Worm (Caenorhabditis elegans): Measurements from ENCODE around the gene Y39B6A.37.

The Y39B6A.37 gene

DNA sequence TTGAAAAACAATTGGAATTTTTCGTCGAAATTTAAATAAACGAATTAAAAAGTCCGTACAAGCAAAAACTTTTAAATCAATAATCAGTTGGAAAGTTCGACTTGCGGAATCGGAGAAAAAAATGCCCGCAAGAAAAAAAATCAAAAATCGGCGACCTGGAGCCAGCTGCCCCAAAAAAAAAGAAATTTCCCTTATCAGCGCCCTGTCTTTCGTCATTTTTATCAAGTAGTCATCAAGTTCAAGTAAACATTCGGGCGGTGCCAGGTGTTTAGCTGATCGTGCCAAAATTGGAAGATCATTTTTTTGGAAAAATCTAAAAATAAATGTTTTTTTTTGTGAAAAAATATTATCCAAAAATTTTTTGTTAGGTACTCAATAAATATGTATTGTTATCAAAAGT, 12.3 kb upstream of the Y39B6A.37 start:
- TF ChIP-seq attf-3 (GFP tag; conservative IDR thresholded peaks at IDR 0.05) = no peak
- peak; percentile 60 for TF ChIP-seq nhr-80 (tag; optimal IDR thresholded peaks at IDR 0.05)
- TF ChIP-seq sdz-38 (tag; optimal IDR thresholded peaks at IDR 0.05) = no peak
- no peak for TF ChIP-seq F55B11.4 (tag; optimal IDR thresholded peaks at IDR 0.05; ENCODE audit: borderline replicate concordance, insufficient read depth)
- no peak for TF ChIP-seq snpc-4 (GFP tag; optimal IDR thresholded peaks at IDR 0.05)
- no peak for TF ChIP-seq snpc-4 (tag; optimal IDR thresholded peaks at IDR 0.05)
- no peak for TF ChIP-seq Y56A3A.18 (GFP tag; IDR thresholded peaks at IDR 0.05)

DNA sequence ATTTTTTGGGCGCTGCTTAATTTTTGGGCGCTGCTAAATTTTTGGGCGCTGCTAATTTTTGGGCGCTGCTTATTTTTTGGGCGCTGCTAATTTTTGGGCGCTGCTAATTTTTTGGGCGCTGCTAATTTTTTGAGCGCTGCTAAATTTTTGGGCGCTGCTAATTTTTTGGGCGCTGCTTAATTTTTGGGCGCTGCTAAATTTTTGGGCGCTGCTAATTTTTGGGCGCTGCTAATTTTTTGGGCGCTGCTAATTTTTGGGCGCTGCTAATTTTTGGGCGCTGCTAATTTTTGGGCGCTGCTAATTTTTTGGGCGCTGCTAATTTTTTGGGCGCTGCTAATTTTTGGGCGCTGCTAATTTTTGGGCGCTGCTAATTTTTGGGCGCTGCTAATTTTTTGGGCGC, 10.6 kb upstream of the Y39B6A.37 start:
- TF ChIP-seq bed-1 (GFP tag; IDR thresholded peaks at IDR 0.05) (0 out of 2 replicates have a peak, but pooled peaks have one; percentile 25), lin-26 (GFP tag; IDR thresholded peaks at IDR 0.05) (0 out of 2 replicates have a peak, but pooled peaks have one; percentile 22), K11D2.4 (GFP tag; IDR thresholded peaks at IDR 0.05) (0 out of 2 replicates have a peak, but pooled peaks have one; percentile 9), let-526 (GFP tag; IDR thresholded peaks at IDR 0.05) (0 out of 2 replicates have a peak, but pooled peaks have one; percentile 17), F33H1.4 (GFP tag; IDR thresholded peaks at IDR 0.05) (0 out of 2 replicates have a peak, but pooled peaks have one; percentile 22), madf-6 (GFP tag; IDR thresholded peaks at IDR 0.05) (0 out of 2 replicates have a peak, but pooled peaks have one; percentile 15), madf-3 (GFP tag; IDR thresholded peaks at IDR 0.05) (peak; percentile 8; the same call in 1 of the 2 replicates)

DNA sequence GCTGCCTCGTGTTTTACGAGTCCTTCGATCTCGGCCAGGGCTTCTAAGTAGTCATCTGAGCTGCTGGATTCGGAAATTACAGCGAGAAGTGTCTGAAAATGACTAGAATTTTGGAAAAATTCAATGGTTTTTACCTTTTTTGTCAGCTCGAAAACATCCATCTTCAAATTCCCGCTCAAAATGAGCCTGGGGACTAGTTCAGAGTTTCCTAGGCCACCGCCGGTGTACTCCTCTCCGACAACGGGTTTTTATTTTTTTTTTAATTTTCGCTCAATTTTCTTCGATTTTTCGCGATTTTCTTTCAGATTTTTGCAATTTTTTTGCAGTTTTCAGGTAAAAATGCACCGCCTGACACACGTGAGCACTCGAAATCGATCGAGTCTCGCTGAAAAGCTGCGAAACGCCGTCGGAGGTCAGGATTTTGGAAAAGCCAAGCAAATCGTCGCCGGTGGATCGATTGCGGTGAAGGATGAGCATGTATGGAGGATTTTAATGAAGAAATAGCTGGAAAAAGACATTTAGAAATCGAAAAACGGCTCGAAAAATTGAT, 9.6 kb upstream of the Y39B6A.37 start, which contains the start of the genes mrps-35 and sws-1:
TSS of gene mrps-35 (plus strand) at position 327 of the 550 bp plus-strand sequence.
TSS of gene sws-1 (minus strand) at position 500 of the 550 bp plus-strand sequence.
- TF ChIP-seq fkh-3 (tag; optimal IDR thresholded peaks at IDR 0.05) = no peak
- no peak for TF ChIP-seq F39B2.1 (GFP tag; IDR thresholded peaks at IDR 0.05)
- TF ChIP-seq die-1 (tag; optimal IDR thresholded peaks at IDR 0.05) = no peak
- TF ChIP-seq egl-18 (GFP tag; IDR thresholded peaks at IDR 0.05) = no peak
- TF ChIP-seq hmg-20 (GFP tag; IDR thresholded peaks at IDR 0.05) = no peak
- TF ChIP-seq madf-10 (tag; optimal IDR thresholded peaks at IDR 0.05) = peak; percentile 37
- TF ChIP-seq nfyb-1 (GFP tag; IDR thresholded peaks at IDR 0.05) = 0 out of 2 replicates have a peak, but pooled peaks have one; percentile 54
- 0 out of 2 replicates have a peak, but pooled peaks have one; percentile 33 for TF ChIP-seq madf-8 (GFP tag; conservative IDR thresholded peaks at IDR 0.05)
- TF ChIP-seq akir-1 (GFP tag; optimal IDR thresholded peaks at IDR 0.05) = no peak
- no peak for TF ChIP-seq C06A6.2 (GFP tag; conservative IDR thresholded peaks at IDR 0.05)
- no peak for TF ChIP-seq gei-17 (GFP tag; optimal IDR thresholded peaks at IDR 0.05)
- TF ChIP-seq ets-4 (GFP tag; optimal IDR thresholded peaks at IDR 0.05) = no peak
- peak; percentile 71 for TF ChIP-seq madf-6 (GFP tag; IDR thresholded peaks at IDR 0.05)
- TF ChIP-seq zfh-2 (GFP tag; conservative IDR thresholded peaks at IDR 0.05) = no peak
- TF ChIP-seq ztf-28 (GFP tag; IDR thresholded peaks at IDR 0.05) = no peak
- TF ChIP-seq tbp1 (GFP tag; optimal IDR thresholded peaks at IDR 0.05) = peak; percentile 34
- TF ChIP-seq mxl-1 (tag; optimal IDR thresholded peaks at IDR 0.05) = no peak
- TF ChIP-seq let-607 (tag; optimal IDR thresholded peaks at IDR 0.05) = peak in 1 of 2 experiments; percentile 53
- no peak for TF ChIP-seq sdz-38 (tag; optimal IDR thresholded peaks at IDR 0.05)
- TF ChIP-seq F23B12.7 (tag; optimal IDR thresholded peaks at IDR 0.05; ENCODE audit: insufficient read depth) = no peak
- TF ChIP-seq ceh-79 (tag; optimal IDR thresholded peaks at IDR 0.05) = no peak
- no peak for TF ChIP-seq nfya-2 (GFP tag; IDR thresholded peaks at IDR 0.05)
- TF ChIP-seq F37B4.10 (GFP tag; IDR thresholded peaks at IDR 0.05) = no peak
- no peak for TF ChIP-seq F10E7.11 (tag; optimal IDR thresholded peaks at IDR 0.05)
- no peak for TF ChIP-seq lin-26 (GFP tag; IDR thresholded peaks at IDR 0.05)
- peak; percentile 21 for TF ChIP-seq him-1 (tag; optimal IDR thresholded peaks at IDR 0.05)
- TF ChIP-seq sptf-2 (GFP tag; optimal IDR thresholded peaks at IDR 0.05) = no peak
- peak; percentile 60 for TF ChIP-seq efl-1 (GFP tag; optimal IDR thresholded peaks at IDR 0.05)
- peak in 2 of 3 experiments; percentile 25 to 72 for TF ChIP-seq lin-35 (GFP tag; optimal IDR thresholded peaks at IDR 0.05)
- no peak for TF ChIP-seq xnd-1 (tag; optimal IDR thresholded peaks at IDR 0.05)
- TF ChIP-seq lsy-27 (tag; optimal IDR thresholded peaks at IDR 0.05; ENCODE audit: borderline replicate concordance, insufficient read depth) = no peak
- TF ChIP-seq lsl-1 (GFP tag; optimal IDR thresholded peaks at IDR 0.05) = peak; percentile 43
- TF ChIP-seq nhr-80 (tag; optimal IDR thresholded peaks at IDR 0.05) = no peak
- TF ChIP-seq B0261.1 (tag; optimal IDR thresholded peaks at IDR 0.05) = no peak
